Fruit fly (Drosophila melanogaster) whole organism, embryonic: ENCODE data around the gene topi.

Source experiments
- CG1024 ChIP-seq: fragments of 200-800 bp; sonication (Bioruptor generic); IDR thresholded peaks from 2 replicates; pipeline ENCODE4 v1.3.6; 2022; ENCODE audit warnings: missing biosample characterization, missing genetic modification characterization
- CG10274 ChIP-seq: fragments of 200-800 bp; sonication (Bioruptor generic); optimal IDR thresholded peaks from 3 replicates; lab custom pipeline; 2017; ENCODE audit warnings: missing biosample characterization, mild to moderate bottlenecking, missing genetic modification characterization
- CG10979 ChIP-seq: fragments of 200-800 bp; sonication (Bioruptor generic); optimal IDR thresholded peaks from 2 replicates; lab custom pipeline; 2018; ENCODE audit warnings: missing biosample characterization, mild to moderate bottlenecking, missing genetic modification characterization, moderate library complexity
- CG11085 ChIP-seq: fragments of 200-800 bp; sonication (Bioruptor generic); IDR thresholded peaks from 2 replicates; pipeline ENCODE4 v1.3.6; 2022; ENCODE audit warnings: missing biosample characterization, missing genetic modification characterization
- CG11456 ChIP-seq: fragments of 200-800 bp; sonication (Bioruptor generic); IDR thresholded peaks from 3 replicates; pipeline ENCODE4 v1.3.6; 2022; ENCODE audit warnings: missing biosample characterization, missing genetic modification characterization
- CG11696 ChIP-seq: fragments of 200-800 bp; sonication (Bioruptor generic); IDR thresholded peaks from 2 replicates; pipeline ENCODE4 v1.3.6; 2022; ENCODE audit warnings: missing biosample characterization, missing genetic modification characterization
- CG1233 ChIP-seq: fragments of 200-800 bp; sonication (Bioruptor generic); optimal IDR thresholded peaks from 4 replicates; lab custom pipeline; 2018; ENCODE audit warnings: missing biosample characterization, mild to moderate bottlenecking, missing genetic modification characterization
- CG12744 ChIP-seq: fragments of 200-800 bp; sonication (Bioruptor generic); optimal IDR thresholded peaks from 2 replicates; lab custom pipeline; 2016; ENCODE audit warnings: missing biosample characterization, missing genetic modification characterization
- CG14667 ChIP-seq: fragments of 200-800 bp; sonication (Bioruptor generic); IDR thresholded peaks from 2 replicates; pipeline ENCODE4 v1.3.6; 2022; ENCODE audit warnings: missing biosample characterization, missing genetic modification characterization
- CG14710 ChIP-seq: fragments of 200-800 bp; sonication (Bioruptor generic); optimal IDR thresholded peaks from 3 replicates; lab custom pipeline; 2019; ENCODE audit warnings: missing biosample characterization, mild to moderate bottlenecking, missing genetic modification characterization, moderate library complexity
- CG15601 ChIP-seq: fragments of 200-800 bp; sonication (Bioruptor generic); optimal IDR thresholded peaks from 3 replicates; lab custom pipeline; 2019; ENCODE audit warnings: missing biosample characterization, mild to moderate bottlenecking, missing genetic modification characterization, moderate library complexity
- CG2199 ChIP-seq: fragments of 200-800 bp; sonication (Bioruptor generic); IDR thresholded peaks from 3 replicates; pipeline ENCODE4 v1.3.6; 2022; ENCODE audit warnings: missing biosample characterization, missing genetic modification characterization
- CG31388 ChIP-seq: fragments of 200-800 bp; sonication (Bioruptor generic); optimal IDR thresholded peaks from 2 replicates; lab custom pipeline; 2016; ENCODE audit warnings: missing biosample characterization, missing genetic modification characterization
- CG4404 ChIP-seq: fragments of 200-800 bp; sonication (Bioruptor generic); IDR thresholded peaks from 2 replicates; pipeline ENCODE4 v1.3.6; 2022; ENCODE audit warnings: missing biosample characterization, missing genetic modification characterization
- CG7556 ChIP-seq: fragments of 200-800 bp; sonication (Bioruptor generic); optimal IDR thresholded peaks from 2 replicates; lab custom pipeline; 2017; ENCODE audit warnings: missing biosample characterization, mild to moderate bottlenecking, missing genetic modification characterization
- CG9215 ChIP-seq: fragments of 200-800 bp; sonication (Bioruptor generic); IDR thresholded peaks from 2 replicates; pipeline ENCODE4 v1.3.6; 2022; ENCODE audit warnings: missing biosample characterization, missing genetic modification characterization
- D ChIP-seq, 2 experiments: fragments of 200-800 bp in 1 of 2; fragments of >200 bp in 1 of 2; sonication (Bioruptor generic) in 1 of 2; optimal IDR thresholded peaks; 2 replicates in 1 of 2; 3 replicates in 1 of 2; lab custom pipeline; 2017; ENCODE audit warnings: mild to moderate bottlenecking in 1 of 2, missing biosample characterization in 1 of 2, missing genetic modification characterization in 1 of 2, missing genetic modification reagents in 1 of 2
- Dip2 ChIP-seq: fragments of 200-800 bp; sonication (Bioruptor generic); IDR thresholded peaks from 2 replicates; pipeline ENCODE4 v1.3.6; 2022; ENCODE audit warnings: missing biosample characterization, missing genetic modification characterization
- Dip3 ChIP-seq: fragments of 200-800 bp; sonication (Bioruptor generic); optimal IDR thresholded peaks from 3 replicates; lab custom pipeline; 2016; ENCODE audit warnings: missing biosample characterization, missing genetic modification characterization
- HHEX ChIP-seq: fragments of 200-800 bp; sonication (Bioruptor generic); optimal IDR thresholded peaks from 3 replicates; lab custom pipeline; 2017; ENCODE audit warnings: missing biosample characterization, mild to moderate bottlenecking, missing genetic modification characterization, missing genetic modification reagents
- Hey ChIP-seq: fragments of 200-800 bp; sonication (Bioruptor generic); optimal IDR thresholded peaks from 3 replicates; lab custom pipeline; 2018; ENCODE audit warnings: missing biosample characterization, mild to moderate bottlenecking, missing genetic modification characterization
- Hmr ChIP-seq: fragments of 200-800 bp; sonication (Bioruptor generic); optimal IDR thresholded peaks from 3 replicates; lab custom pipeline; 2017; ENCODE audit warnings: mild to moderate bottlenecking, missing biosample characterization, missing genetic modification reagents, missing genetic modification characterization
- Jarid2 ChIP-seq: fragments of 200-800 bp; sonication (Bioruptor generic); optimal IDR thresholded peaks from 3 replicates; lab custom pipeline; 2017; ENCODE audit warnings: mild to moderate bottlenecking, missing biosample characterization, missing genetic modification reagents, missing genetic modification characterization
- Max ChIP-seq: fragments of 200-800 bp; sonication (Bioruptor generic); optimal IDR thresholded peaks from 2 replicates; lab custom pipeline; 2016; ENCODE audit warnings: missing biosample characterization, mild to moderate bottlenecking, missing genetic modification characterization
- Neu2 ChIP-seq: fragments of 200-800 bp; sonication (Bioruptor generic); optimal IDR thresholded peaks from 3 replicates; lab custom pipeline; 2016; ENCODE audit warnings: missing biosample characterization, missing genetic modification characterization, borderline replicate concordance
- Nf-YB ChIP-seq: fragments of 200-800 bp; sonication (Bioruptor generic); optimal IDR thresholded peaks from 3 replicates; lab custom pipeline; 2019; ENCODE audit warnings: missing biosample characterization, mild to moderate bottlenecking, missing genetic modification characterization, moderate library complexity
- Opbp ChIP-seq: fragments of 200-800 bp; sonication (Bioruptor generic); IDR thresholded peaks from 3 replicates; pipeline ENCODE4 v1.3.6; 2022; ENCODE audit warnings: missing biosample characterization, missing genetic modification characterization; ENCODE audit not compliant: partially characterized antibody
- PHDP ChIP-seq: fragments of 200-800 bp; sonication (Bioruptor generic); optimal IDR thresholded peaks from 3 replicates; lab custom pipeline; 2018; ENCODE audit warnings: missing biosample characterization, mild to moderate bottlenecking, missing genetic modification characterization, moderate library complexity
- Rx ChIP-seq: fragments of 200-800 bp; sonication (Bioruptor generic); IDR thresholded peaks from 2 replicates; pipeline ENCODE4 v1.3.6; 2022; ENCODE audit warnings: missing biosample characterization, missing genetic modification characterization
- ab ChIP-seq: fragments of 200-800 bp; sonication (Bioruptor generic); optimal IDR thresholded peaks from 2 replicates; lab custom pipeline; 2016; ENCODE audit warnings: missing biosample characterization, missing genetic modification characterization
- ara ChIP-seq: fragments of 200-800 bp; sonication (Bioruptor generic); IDR thresholded peaks from 2 replicates; pipeline ENCODE4 v1.3.6; 2022; ENCODE audit warnings: missing biosample characterization, missing genetic modification characterization
- bcd ChIP-seq: fragments of 200-800 bp; sonication (Bioruptor generic); optimal IDR thresholded peaks from 2 replicates; lab custom pipeline; 2017; ENCODE audit warnings: missing biosample characterization, mild to moderate bottlenecking, missing genetic modification characterization
- ci ChIP-seq: fragments of 200-800 bp; sonication (Bioruptor generic); IDR thresholded peaks from 3 replicates; pipeline ENCODE4 v1.3.6; 2022; ENCODE audit warnings: missing biosample characterization, missing genetic modification characterization
- dati ChIP-seq: fragments of 200-800 bp; sonication (Bioruptor generic); IDR thresholded peaks from 2 replicates; pipeline ENCODE4 v1.3.6; 2022; ENCODE audit warnings: missing biosample characterization, missing genetic modification characterization
- dimm ChIP-seq: fragments of 200-800 bp; sonication (Bioruptor generic); IDR thresholded peaks from 2 replicates; pipeline ENCODE4 v1.3.6; 2022; ENCODE audit warnings: missing biosample characterization, missing genetic modification characterization
- en ChIP-seq: fragments of 200-800 bp; sonication (Bioruptor generic); optimal IDR thresholded peaks from 2 replicates; lab custom pipeline; 2016; ENCODE audit warnings: missing biosample characterization, missing genetic modification characterization
- gsb ChIP-seq: fragments of 200-800 bp; sonication (Bioruptor generic); IDR thresholded peaks from 2 replicates; pipeline ENCODE4 v1.3.6; 2022; ENCODE audit warnings: missing biosample characterization, missing genetic modification characterization
- hbn ChIP-seq: fragments of 200-800 bp; sonication (Bioruptor generic); IDR thresholded peaks from 2 replicates; pipeline ENCODE4 v1.3.6; 2022; ENCODE audit warnings: missing biosample characterization, missing genetic modification characterization; ENCODE audit not compliant: partially characterized antibody
- ind ChIP-seq: fragments of 200-800 bp; sonication (Bioruptor generic); optimal IDR thresholded peaks from 3 replicates; lab custom pipeline; 2016; ENCODE audit warnings: missing biosample characterization, missing genetic modification characterization
- jigr1 ChIP-seq: fragments of 200-800 bp; sonication (Bioruptor generic); IDR thresholded peaks from 3 replicates; pipeline ENCODE4 v1.3.6; 2022; ENCODE audit warnings: missing biosample characterization, missing genetic modification characterization
- lbe ChIP-seq: fragments of 200-800 bp; sonication (Bioruptor generic); optimal IDR thresholded peaks from 2 replicates; lab custom pipeline; 2016; ENCODE audit warnings: missing biosample characterization, mild to moderate bottlenecking, missing genetic modification characterization
- lilli ChIP-seq: fragments of 200-800 bp; sonication (Bioruptor generic); optimal IDR thresholded peaks from 3 replicates; lab custom pipeline; 2016; ENCODE audit warnings: missing biosample characterization, missing genetic modification characterization
- mam ChIP-seq: fragments of 200-800 bp; sonication (Bioruptor generic); optimal IDR thresholded peaks from 3 replicates; lab custom pipeline; 2016; ENCODE audit warnings: missing biosample characterization, missing genetic modification characterization
- peb ChIP-seq: fragments of 200-800 bp; sonication (Bioruptor generic); IDR thresholded peaks from 2 replicates; pipeline ENCODE4 v1.3.6; 2022; ENCODE audit warnings: missing biosample characterization, missing genetic modification characterization
- sim ChIP-seq: fragments of 200-800 bp; sonication (Bioruptor generic); IDR thresholded peaks from 2 replicates; pipeline ENCODE4 v1.3.6; 2022; ENCODE audit warnings: missing biosample characterization, missing genetic modification characterization
- tio ChIP-seq: fragments of 200-800 bp; sonication (Bioruptor generic); optimal IDR thresholded peaks from 2 replicates; lab custom pipeline; 2017; ENCODE audit warnings: missing biosample characterization, missing genetic modification characterization, inconsistent platforms
- toy ChIP-seq: fragments of 200-800 bp; sonication (Bioruptor generic); IDR thresholded peaks from 2 replicates; pipeline ENCODE4 v1.3.6; 2022; ENCODE audit warnings: missing biosample characterization, missing genetic modification characterization
- unc-4 ChIP-seq: fragments of 200-800 bp; sonication (Bioruptor generic); IDR thresholded peaks from 2 replicates; pipeline ENCODE4 v1.3.6; 2022; ENCODE audit warnings: missing biosample characterization, missing genetic modification characterization; ENCODE audit not compliant: partially characterized antibody
- zen ChIP-seq: fragments of 200-800 bp; sonication (Bioruptor generic); optimal IDR thresholded peaks from 3 replicates; lab custom pipeline; 2018; ENCODE audit warnings: missing biosample characterization, mild to moderate bottlenecking, missing genetic modification characterization, moderate library complexity
- zen2 ChIP-seq: fragments of 200-800 bp; sonication (Bioruptor generic); IDR thresholded peaks from 3 replicates; pipeline ENCODE4 v1.3.6; 2022; ENCODE audit warnings: missing biosample characterization, missing genetic modification characterization; ENCODE audit not compliant: partially characterized antibody

topi gene

dm6 chr3R:9791177-9791806 lies 16.4 kb downstream of the topi start, which contains the start of the genes CG12945 and CG8507 (continued):
- TF ChIP-seq CG1024 (GFP tag; lab: Robert Waterston, UW): no peak
- no peak for TF ChIP-seq ara (GFP tag; lab: Robert Waterston, UW)
- no peak for TF ChIP-seq Nf-YB (GFP tag; lab: Kevin White, UChicago)
- no peak for TF ChIP-seq sim (GFP tag; lab: Robert Waterston, UW)
- TF ChIP-seq D (optimal IDR thresholded peaks at IDR 0.05; lab: Kevin White, UChicago): no peak
- TF ChIP-seq D (GFP tag; optimal IDR thresholded peaks at IDR 0.05; lab: Kevin White, UChicago): no peak
- no peak for TF ChIP-seq Jarid2
- TF ChIP-seq Dip2 (GFP tag; lab: Robert Waterston, UW): no peak
- no peak for TF ChIP-seq dimm (GFP tag; lab: Robert Waterston, UW)
- peak; percentile 31 for TF ChIP-seq CG10979 (tag; lab: Kevin White, UChicago)
- no peak for TF ChIP-seq Hey (tag; lab: Kevin White, UChicago)
- no peak for TF ChIP-seq Hmr (GFP tag; lab: Kevin White, UChicago)
- no peak for TF ChIP-seq HHEX (GFP tag; lab: Kevin White, UChicago)
- peak; percentile 48 for TF ChIP-seq PHDP (tag; lab: Kevin White, UChicago)
- no peak for TF ChIP-seq hbn (GFP tag; lab: Robert Waterston, UW)
- no peak for TF ChIP-seq CG11456
- no peak for TF ChIP-seq CG1233 (GFP tag; lab: Kevin White, UChicago)
- TF ChIP-seq ind: peak; percentile 49
- TF ChIP-seq tio (GFP tag; lab: Kevin White, UChicago): no peak
- TF ChIP-seq Neu2: no peak
- no peak for TF ChIP-seq peb
- TF ChIP-seq gsb (GFP tag; lab: Robert Waterston, UW): no peak
- peak; percentile 25 for TF ChIP-seq zen
- TF ChIP-seq lilli: peak; percentile 63
- TF ChIP-seq lbe (GFP tag; lab: Kevin White, UChicago): peak; percentile 3
- no peak for TF ChIP-seq CG31388 (GFP tag; lab: Kevin White, UChicago)
- no peak for TF ChIP-seq ab (GFP tag; lab: Kevin White, UChicago)
- TF ChIP-seq dati: no peak
- TF ChIP-seq CG15601 (tag; lab: Kevin White, UChicago): peak; percentile 35
- TF ChIP-seq en (GFP tag; lab: Kevin White, UChicago): no peak
- TF ChIP-seq CG9215 (GFP tag; lab: Robert Waterston, UW): peak; percentile 29; the same call in 1 of the 2 replicates
- no peak for TF ChIP-seq CG7556 (GFP tag; lab: Kevin White, UChicago)
- TF ChIP-seq Dip3 (GFP tag; lab: Kevin White, UChicago): peak; percentile 52
- 0 out of 2 replicates have a peak, but pooled peaks have one; percentile 31 for TF ChIP-seq unc-4 (GFP tag; lab: Robert Waterston, UW)
- TF ChIP-seq CG14710 (tag; lab: Kevin White, UChicago): peak; percentile 70
- TF ChIP-seq CG10274: no peak
- no peak for TF ChIP-seq CG2199 (GFP tag; lab: Robert Waterston, UW)
- TF ChIP-seq CG11085: no peak
- TF ChIP-seq jigr1 (GFP tag; lab: Robert Waterston, UW): no peak
- peak; percentile 60 for TF ChIP-seq bcd (GFP tag; lab: Kevin White, UChicago)
- no peak for TF ChIP-seq Opbp (GFP tag; lab: Robert Waterston, UW)
- TF ChIP-seq toy: no peak
- no peak for TF ChIP-seq Rx
- TF ChIP-seq CG12744 (GFP tag; lab: Kevin White, UChicago): peak; percentile 43
- no peak for TF ChIP-seq CG11696 (GFP tag; lab: Robert Waterston, UW)
- TF ChIP-seq ci (GFP tag; lab: Robert Waterston, UW): no peak
- peak; percentile 37; the same call in 1 of the 2 replicates for TF ChIP-seq CG4404 (GFP tag; lab: Robert Waterston, UW)
- TF ChIP-seq CG14667: no peak
- no peak for TF ChIP-seq zen2 (GFP tag; lab: Robert Waterston, UW)
- peak; percentile 44 for TF ChIP-seq mam (GFP tag; lab: Kevin White, UChicago)
- peak; percentile 63 for TF ChIP-seq Max (GFP tag; lab: Kevin White, UChicago)
